Worm (Caenorhabditis elegans) whole organism, young adult: ENCODE data around the gene F57E7.2.

Experiments
- B0019.2 ChIP-seq: fragments of 200-800 bp; sonication (Bioruptor generic); conservative IDR thresholded peaks from 2 replicates; pipeline ENCODE4 v1.3.6; 2022; ENCODE audit warnings: missing genetic modification reagents, missing genetic modification characterization, missing compliant biosample characterization
- C17E4.6 ChIP-seq: fragments of 200-800 bp; sonication (Bioruptor generic); IDR thresholded peaks from 2 replicates; pipeline ENCODE4 v1.3.6; 2022; ENCODE audit warnings: missing genetic modification reagents, missing genetic modification characterization, missing compliant biosample characterization
- F10E7.11 ChIP-seq: sonication (generic microtip); optimal IDR thresholded peaks from 2 replicates; lab custom pipeline; 2017; ENCODE audit warnings: mild to moderate bottlenecking, missing genetic modification characterization, moderate library complexity, missing compliant biosample characterization
- F33H1.4 ChIP-seq: fragments of 200-800 bp; sonication (Bioruptor generic); IDR thresholded peaks from 2 replicates; pipeline ENCODE4 v1.3.6; 2022; ENCODE audit warnings: missing genetic modification reagents, missing genetic modification characterization, missing compliant biosample characterization
- F49E8.2 ChIP-seq: sonication (generic microtip); optimal IDR thresholded peaks from 3 replicates; lab custom pipeline; 2017; ENCODE audit warnings: missing genetic modification characterization, mild to moderate bottlenecking, missing compliant biosample characterization, antibody characterized with exemption, moderate library complexity; ENCODE audit not compliant: insufficient read depth
- F52B5.7 ChIP-seq: sonication (generic microtip); optimal IDR thresholded peaks from 2 replicates; lab custom pipeline; 2016; ENCODE audit warnings: mild to moderate bottlenecking, missing genetic modification characterization, missing compliant biosample characterization
- K11D2.4 ChIP-seq: fragments of 200-800 bp; sonication (Bioruptor generic); IDR thresholded peaks from 2 replicates; pipeline ENCODE4 v1.3.6; 2022; ENCODE audit warnings: missing genetic modification reagents, missing genetic modification characterization, missing compliant biosample characterization
- Y53F4B.3 ChIP-seq: fragments of 200-800 bp; sonication (Bioruptor generic); IDR thresholded peaks from 2 replicates; pipeline ENCODE4 v1.3.6; 2022; ENCODE audit warnings: missing genetic modification reagents, missing genetic modification characterization, missing compliant biosample characterization
- ZK185.1 ChIP-seq: sonication (generic microtip); optimal IDR thresholded peaks from 2 replicates; lab custom pipeline; 2016; ENCODE audit warnings: mild to moderate bottlenecking, missing genetic modification characterization, missing compliant biosample characterization; ENCODE audit not compliant: poor library complexity, severe bottlenecking
- ama-1 ChIP-seq, 3 experiments: fragments of 150-350 bp in 1 of 3; sonication (generic microtip) in 2 of 3; optimal IDR thresholded peaks; 2 replicates each; lab custom pipeline; 2014 to 2018; ENCODE audit warnings: missing biosample characterization in 2 of 3, missing genetic modification characterization in 2 of 3, missing genetic modification reagents in 2 of 3
- attf-3 ChIP-seq: fragments of 200-800 bp; sonication (Bioruptor generic); conservative IDR thresholded peaks from 2 replicates; pipeline ENCODE4 v1.3.6; 2022; ENCODE audit warnings: missing genetic modification reagents, missing genetic modification characterization, missing compliant biosample characterization
- attf-5 ChIP-seq: fragments of 200-800 bp; sonication (Bioruptor generic); optimal IDR thresholded peaks from 2 replicates; lab custom pipeline; 2018; ENCODE audit warnings: mild to moderate bottlenecking, missing genetic modification characterization, missing compliant biosample characterization
- bed-1 ChIP-seq: fragments of 200-800 bp; sonication (Bioruptor generic); IDR thresholded peaks from 2 replicates; pipeline ENCODE4 v1.3.6; 2022; ENCODE audit warnings: missing genetic modification reagents, missing genetic modification characterization, missing compliant biosample characterization
- ceh-79 ChIP-seq: sonication (generic microtip); optimal IDR thresholded peaks from 2 replicates; lab custom pipeline; 2017; ENCODE audit warnings: mild to moderate bottlenecking, missing genetic modification characterization, missing compliant biosample characterization
- chd-7 ChIP-seq: sonication (generic microtip); optimal IDR thresholded peaks from 2 replicates; lab custom pipeline; 2016; ENCODE audit warnings: mild to moderate bottlenecking, missing genetic modification characterization, moderate library complexity, missing compliant biosample characterization
- dpff-1 ChIP-seq: sonication (generic microtip); optimal IDR thresholded peaks from 2 replicates; lab custom pipeline; 2017; ENCODE audit warnings: mild to moderate bottlenecking, missing genetic modification characterization, missing compliant biosample characterization
- dpl-1 ChIP-seq: fragments of 150-350 bp; optimal IDR thresholded peaks from 2 replicates; lab custom pipeline; 2014; ENCODE audit warnings: missing biosample characterization, missing genetic modification reagents, missing genetic modification characterization
- efl-1 ChIP-seq: fragments of 150-350 bp; optimal IDR thresholded peaks from 2 replicates; lab custom pipeline; 2014; ENCODE audit warnings: missing biosample characterization, missing genetic modification reagents, missing genetic modification characterization
- ekl-4 ChIP-seq: fragments of 200-800 bp; sonication (Bioruptor generic); IDR thresholded peaks from 2 replicates; pipeline ENCODE4 v1.3.6; 2022; ENCODE audit warnings: missing genetic modification reagents, missing genetic modification characterization, missing compliant biosample characterization
- fkh-3 ChIP-seq: sonication (generic microtip); optimal IDR thresholded peaks from 2 replicates; lab custom pipeline; 2016; ENCODE audit warnings: mild to moderate bottlenecking, missing genetic modification characterization, missing compliant biosample characterization
- hlh-12 ChIP-seq: sonication (generic microtip); optimal IDR thresholded peaks from 2 replicates; lab custom pipeline; 2016; ENCODE audit warnings: missing genetic modification characterization, missing compliant biosample characterization
- hmg-1.2 ChIP-seq: fragments of 200-800 bp; sonication (Bioruptor generic); IDR thresholded peaks from 2 replicates; pipeline ENCODE4 v1.3.6; 2022; ENCODE audit warnings: missing genetic modification reagents, missing genetic modification characterization, missing compliant biosample characterization
- hmg-20 ChIP-seq: fragments of 200-800 bp; sonication (Bioruptor generic); IDR thresholded peaks from 2 replicates; pipeline ENCODE4 v1.3.6; 2022; ENCODE audit warnings: missing genetic modification reagents, missing genetic modification characterization, missing compliant biosample characterization
- lag-1 ChIP-seq: fragments of 200-800 bp; sonication (Bioruptor generic); IDR thresholded peaks from 2 replicates; pipeline ENCODE4 v1.3.6; 2022; ENCODE audit warnings: missing genetic modification reagents, missing genetic modification characterization, missing compliant biosample characterization
- let-607 ChIP-seq, 2 experiments: fragments of 200-800 bp in 1 of 2; sonication (Bioruptor generic) in 1 of 2; sonication (generic microtip) in 1 of 2; optimal IDR thresholded peaks; 2 replicates each; lab custom pipeline; 2016 to 2018; ENCODE audit warnings: mild to moderate bottlenecking in 2 of 2, missing compliant biosample characterization in 2 of 2, missing genetic modification characterization in 2 of 2, moderate library complexity in 2 of 2, missing genotype in 1 of 2
- lir-1 ChIP-seq: fragments of 200-800 bp; sonication (Bioruptor generic); conservative IDR thresholded peaks from 2 replicates; pipeline ENCODE4 v1.3.6; 2022; ENCODE audit warnings: missing genetic modification reagents, missing genetic modification characterization, missing compliant biosample characterization
- madf-8 ChIP-seq: fragments of 200-800 bp; sonication (Bioruptor generic); conservative IDR thresholded peaks from 2 replicates; pipeline ENCODE4 v1.3.6; 2022; ENCODE audit warnings: missing genetic modification reagents, missing genetic modification characterization, missing compliant biosample characterization
- mel-28 ChIP-seq: sonication (generic microtip); optimal IDR thresholded peaks from 2 replicates; lab custom pipeline; 2016; ENCODE audit warnings: borderline replicate concordance, mild to moderate bottlenecking, missing genetic modification characterization, missing compliant biosample characterization
- nhr-120 ChIP-seq: fragments of 200-800 bp; sonication (Bioruptor generic); IDR thresholded peaks from 2 replicates; pipeline ENCODE4 v1.3.6; 2022; ENCODE audit warnings: missing genetic modification characterization, missing compliant biosample characterization
- nhr-179 ChIP-seq: sonication (generic microtip); optimal IDR thresholded peaks from 2 replicates; lab custom pipeline; 2016; ENCODE audit warnings: mild to moderate bottlenecking, missing genetic modification characterization, missing compliant biosample characterization
- nhr-27 ChIP-seq: fragments of 200-800 bp; sonication (Bioruptor generic); optimal IDR thresholded peaks from 2 replicates; lab custom pipeline; 2018; ENCODE audit warnings: mild to moderate bottlenecking, missing genetic modification characterization, moderate library complexity, missing compliant biosample characterization
- nhr-80 ChIP-seq: sonication (generic microtip); optimal IDR thresholded peaks from 2 replicates; lab custom pipeline; 2016; ENCODE audit warnings: missing genetic modification characterization, missing compliant biosample characterization
- pha-4 ChIP-seq: fragments of 150-350 bp; sonication (generic microtip); optimal IDR thresholded peaks from 2 replicates; lab custom pipeline; 2014; ENCODE audit warnings: missing biosample characterization, missing genetic modification reagents, missing genetic modification characterization
- rcor-1 ChIP-seq: fragments of 200-800 bp; sonication (Bioruptor generic); IDR thresholded peaks from 2 replicates; pipeline ENCODE4 v1.3.6; 2022; ENCODE audit warnings: missing genetic modification reagents, missing genetic modification characterization, missing compliant biosample characterization
- rec-8 ChIP-seq, 2 experiments: sonication (generic microtip); optimal IDR thresholded peaks; 2 replicates each; lab custom pipeline; 2016; ENCODE audit warnings: mild to moderate bottlenecking in 2 of 2, missing genetic modification characterization in 2 of 2, missing genetic modification reagents in 2 of 2, missing genotype in 2 of 2, missing biosample characterization in 1 of 2, missing compliant biosample characterization in 1 of 2, moderate library complexity in 1 of 2
- sea-2 ChIP-seq: fragments of 200-800 bp; sonication (Bioruptor generic); IDR thresholded peaks from 2 replicates; pipeline ENCODE4 v1.3.6; 2022; ENCODE audit warnings: missing genetic modification characterization, missing compliant biosample characterization
- snpc-4 ChIP-seq, 5 experiments: fragments of 150-350 bp in 1 of 5; sonication (generic microtip) in 4 of 5; optimal IDR thresholded peaks; 2 replicates each; lab custom pipeline; 2014 to 2018; ENCODE audit warnings: missing genetic modification characterization in 5 of 5, missing biosample characterization in 3 of 5, antibody characterized with exemption in 2 of 5, mild to moderate bottlenecking in 2 of 5, missing compliant biosample characterization in 2 of 5, missing genotype in 2 of 5, moderate library complexity in 2 of 5, missing genetic modification reagents in 1 of 5
- xnd-1 ChIP-seq: sonication (generic microtip); optimal IDR thresholded peaks from 2 replicates; lab custom pipeline; 2016; ENCODE audit warnings: missing genotype, missing genetic modification reagents, missing genetic modification characterization, missing compliant biosample characterization
- ztf-28 ChIP-seq: fragments of 200-800 bp; sonication (Bioruptor generic); IDR thresholded peaks from 2 replicates; pipeline ENCODE4 v1.3.6; 2022; ENCODE audit warnings: missing genetic modification reagents, missing genetic modification characterization, missing compliant biosample characterization
- ztf-6 ChIP-seq: fragments of 200-800 bp; sonication (Bioruptor generic); IDR thresholded peaks from 2 replicates; pipeline ENCODE4 v1.3.6; 2022; ENCODE audit warnings: missing genetic modification reagents, missing genetic modification characterization, missing compliant biosample characterization

The F57E7.2 gene

ce11 chrV:16499006-16499405, 16.1 kb upstream of the F57E7.2 start, which contains the start of gene F36D3.1 (continued):
- TF ChIP-seq C17E4.6 (GFP tag; lab: Robert Waterston, UW) (no peak), snpc-4 (GFP tag; optimal IDR thresholded peaks at IDR 0.05; lab: Kevin White, UChicago) (no peak), snpc-4 (tag; optimal IDR thresholded peaks at IDR 0.05; lab: Kevin White, UChicago) (peak in 2 of 4 experiments; percentile 3 to 45), nhr-120 (GFP tag; lab: Robert Waterston, UW) (no peak), dpl-1 (peak; percentile 21), nhr-27 (tag; lab: Kevin White, UChicago) (no peak), hmg-1.2 (peak; percentile 34; the same call in 1 of the 2 replicates), attf-5 (peak; percentile 21), F10E7.11 (tag; lab: Kevin White, UChicago) (no peak), Y53F4B.3 (GFP tag; lab: Robert Waterston, UW) (no peak), ceh-79 (tag; lab: Kevin White, UChicago) (no peak), efl-1 (GFP tag; lab: Kevin White, UChicago) (peak; percentile 38), lir-1 (no peak), bed-1 (GFP tag; lab: Robert Waterston, UW) (no peak), K11D2.4 (no peak)

DNA sequence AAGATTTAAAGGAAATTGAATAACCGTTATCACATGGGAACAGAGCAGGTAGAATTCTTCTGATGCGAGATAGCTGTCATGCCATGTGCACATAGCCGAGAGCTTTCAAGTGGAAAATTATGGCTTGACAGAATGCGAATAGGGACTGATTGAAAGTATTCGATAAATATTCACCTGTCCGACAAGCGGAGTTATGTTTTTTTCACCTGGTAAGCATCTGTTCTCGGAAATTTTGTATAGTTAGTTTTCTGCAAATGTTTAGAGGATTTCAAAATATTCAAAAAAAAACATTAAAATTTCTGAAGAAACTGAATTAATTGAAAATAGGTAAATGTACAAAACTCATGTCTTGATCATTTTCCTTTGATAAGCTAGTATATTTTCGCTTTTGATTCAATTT, 14.6 kb upstream of the F57E7.2 start, which contains the start of gene srh-136:
Gene srh-136, minus strand, starts transcription at position 93 of the 400 bp plus-strand sequence.
- TF ChIP-seq pha-4 (tag; lab: Kevin White, UChicago) (no peak), B0019.2 (no peak), dpff-1 (tag; lab: Kevin White, UChicago) (no peak), F33H1.4 (GFP tag; lab: Robert Waterston, UW) (no peak), sea-2 (no peak), xnd-1 (tag; lab: Kevin White, UChicago) (no peak), nhr-179 (tag; lab: Kevin White, UChicago) (no peak), ama-1 (optimal IDR thresholded peaks at IDR 0.05; lab: Kevin White, UChicago) (no peak), ama-1 (GFP tag; optimal IDR thresholded peaks at IDR 0.05; lab: Kevin White, UChicago) (no peak), dpl-1 (no peak)

DNA sequence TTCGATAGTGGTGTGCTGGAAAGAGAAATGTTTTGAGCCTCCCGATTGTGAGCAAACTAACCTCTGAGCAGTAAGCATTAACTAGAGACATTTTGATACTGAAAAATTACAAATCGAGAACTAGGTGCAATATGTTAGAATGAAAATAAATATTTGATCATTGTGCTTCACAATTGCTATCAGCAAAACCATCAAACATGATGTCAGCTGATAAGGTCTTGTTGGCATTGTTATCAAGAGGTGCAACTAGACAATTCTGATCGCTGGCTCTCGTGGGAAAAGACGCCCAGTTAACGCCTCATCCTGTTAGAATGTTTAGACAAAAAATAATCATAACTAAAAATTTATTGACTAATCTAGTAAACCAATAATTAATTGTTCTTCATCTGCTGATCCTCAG, 11.4 kb upstream of the F57E7.2 start, which contains the start of gene comt-2:
Gene comt-2, minus strand, starts transcription at position 131 of the 400 bp plus-strand sequence.
- TF ChIP-seq rec-8 (tag; optimal IDR thresholded peaks at IDR 0.05; lab: Kevin White, UChicago) (no peak), mel-28 (tag; lab: Kevin White, UChicago) (no peak), nhr-80 (peak; percentile 49), efl-1 (GFP tag; lab: Kevin White, UChicago) (no peak)

ce11 chrV:16488172-16488571, 5.2 kb upstream of the F57E7.2 start, which contains the start of gene sqst-4:
TSS of gene sqst-4 (plus strand) at chrV:16488472.
- no peak for TF ChIP-seq F10E7.11 (tag; lab: Kevin White, UChicago)
- no peak for TF ChIP-seq lag-1 (GFP tag; lab: Robert Waterston, UW)
- TF ChIP-seq F52B5.7 (tag; lab: Kevin White, UChicago), result no peak
- no peak for TF ChIP-seq rcor-1 (GFP tag; lab: Robert Waterston, UW)
- TF ChIP-seq let-607 (tag; optimal IDR thresholded peaks at IDR 0.05; lab: Kevin White, UChicago), result no peak
- TF ChIP-seq ZK185.1, result no peak
- TF ChIP-seq pha-4 (tag; lab: Kevin White, UChicago), result no peak
- no peak for TF ChIP-seq xnd-1 (tag; lab: Kevin White, UChicago)
- TF ChIP-seq fkh-3 (tag; lab: Kevin White, UChicago), result no peak
- TF ChIP-seq dpl-1, result no peak
- TF ChIP-seq hlh-12 (tag; lab: Kevin White, UChicago), result no peak
- no peak for TF ChIP-seq ztf-6 (GFP tag; lab: Robert Waterston, UW)
- TF ChIP-seq hmg-20 (GFP tag; lab: Robert Waterston, UW), result no peak
- TF ChIP-seq madf-8, result no peak
- no peak for TF ChIP-seq chd-7 (tag; lab: Kevin White, UChicago)
- TF ChIP-seq attf-3, result no peak
- TF ChIP-seq F49E8.2 (tag; lab: Kevin White, UChicago), result no peak
- TF ChIP-seq rec-8 (tag; optimal IDR thresholded peaks at IDR 0.05; lab: Kevin White, UChicago), result no peak
- no peak for TF ChIP-seq ztf-28 (GFP tag; lab: Robert Waterston, UW)
- TF ChIP-seq ekl-4 (GFP tag; lab: Robert Waterston, UW), result no peak
